Worm (Caenorhabditis elegans): ENCODE results near the gene oac-14.

oac-14 gene

ce11 chrX:10150918-10151317 lies 9.1 kb upstream of the oac-14 start:
- TF ChIP-seq cog-1 (tag; optimal IDR thresholded peaks at IDR 0.05) (no peak), T22C8.4 (GFP tag; IDR thresholded peaks at IDR 0.05) (no peak), med-1 (GFP tag; optimal IDR thresholded peaks at IDR 0.05; ENCODE audit: insufficient read depth) (no peak), ref-1 (GFP tag; conservative IDR thresholded peaks at IDR 0.05) (no peak), flt-1 (GFP tag; IDR thresholded peaks at IDR 0.05) (no peak), tab-1 (GFP tag; IDR thresholded peaks at IDR 0.05) (no peak), ztf-23 (GFP tag; IDR thresholded peaks at IDR 0.05) (no peak), klf-2 (GFP tag; conservative IDR thresholded peaks at IDR 0.05) (no peak), ztf-29 (GFP tag; IDR thresholded peaks at IDR 0.05) (no peak)

- peak; percentile 80 for TF ChIP-seq flt-1 (GFP tag; IDR thresholded peaks at IDR 0.05)
- TF ChIP-seq ztf-29 (GFP tag; IDR thresholded peaks at IDR 0.05) = no peak
- peak; percentile 53; the same call in 1 of the 2 replicates for TF ChIP-seq ztf-23 (GFP tag; IDR thresholded peaks at IDR 0.05)
Observed at ce11 chrX:10148235-10148872, 6.5 kb upstream of the oac-14 start.

ce11 chrX:10147236-10147635 lies 5.4 kb upstream of the oac-14 start:
- no peak for TF ChIP-seq klf-2 (GFP tag; conservative IDR thresholded peaks at IDR 0.05)

ce11 chrX:10146592-10146991 lies 4.8 kb upstream of the oac-14 start, which contains the start of gene unc-115:
TSS of gene unc-115 (plus strand) at chrX:10146892.
- peak; percentile 63; the same call in 1 of the 2 replicates for TF ChIP-seq ztf-23 (GFP tag; IDR thresholded peaks at IDR 0.05)
- peak; percentile 97 for TF ChIP-seq T22C8.4 (GFP tag; IDR thresholded peaks at IDR 0.05)
- no peak for TF ChIP-seq tab-1 (GFP tag; IDR thresholded peaks at IDR 0.05)
- no peak for TF ChIP-seq ref-1 (GFP tag; conservative IDR thresholded peaks at IDR 0.05)
- no peak for TF ChIP-seq med-1 (GFP tag; optimal IDR thresholded peaks at IDR 0.05; ENCODE audit: insufficient read depth)
- TF ChIP-seq flt-1 (GFP tag; IDR thresholded peaks at IDR 0.05) = peak; percentile 88
- 0 out of 2 replicates have a peak, but pooled peaks have one; percentile 39 for TF ChIP-seq klf-2 (GFP tag; conservative IDR thresholded peaks at IDR 0.05)
- TF ChIP-seq ztf-29 (GFP tag; IDR thresholded peaks at IDR 0.05) = 0 out of 2 replicates have a peak, but pooled peaks have one; percentile 4
- TF ChIP-seq cog-1 (tag; optimal IDR thresholded peaks at IDR 0.05) = peak; percentile 75

- TF ChIP-seq klf-2 (GFP tag; conservative IDR thresholded peaks at IDR 0.05) (peak; percentile 76), cog-1 (tag; optimal IDR thresholded peaks at IDR 0.05) (no peak), flt-1 (GFP tag; IDR thresholded peaks at IDR 0.05) (peak; percentile 60; the same call in 1 of the 2 replicates), ztf-29 (GFP tag; IDR thresholded peaks at IDR 0.05) (peak; percentile 51; the same call in 1 of the 2 replicates), ztf-23 (GFP tag; IDR thresholded peaks at IDR 0.05) (peak; percentile 78), ref-1 (GFP tag; conservative IDR thresholded peaks at IDR 0.05) (no peak), T22C8.4 (GFP tag; IDR thresholded peaks at IDR 0.05) (peak; percentile 13; the same call in 1 of the 2 replicates), med-1 (GFP tag; optimal IDR thresholded peaks at IDR 0.05; ENCODE audit: insufficient read depth) (no peak), tab-1 (GFP tag; IDR thresholded peaks at IDR 0.05) (no peak; the same call in 1 of the 2 replicates)
Observed at ce11 chrX:10145011-10145410, 3.2 kb upstream of the oac-14 start.

ce11 chrX:10141264-10141663 lies 549 bp downstream of the oac-14 start:
- TF ChIP-seq ztf-29 (GFP tag; IDR thresholded peaks at IDR 0.05) = no peak
- TF ChIP-seq klf-2 (GFP tag; conservative IDR thresholded peaks at IDR 0.05) = no peak
- TF ChIP-seq ref-1 (GFP tag; conservative IDR thresholded peaks at IDR 0.05) = no peak
- TF ChIP-seq T22C8.4 (GFP tag; IDR thresholded peaks at IDR 0.05) = no peak
- TF ChIP-seq tab-1 (GFP tag; IDR thresholded peaks at IDR 0.05) = no peak
- TF ChIP-seq cog-1 (tag; optimal IDR thresholded peaks at IDR 0.05) = no peak
- no peak for TF ChIP-seq med-1 (GFP tag; optimal IDR thresholded peaks at IDR 0.05; ENCODE audit: insufficient read depth)
- TF ChIP-seq ztf-23 (GFP tag; IDR thresholded peaks at IDR 0.05) = no peak
- no peak for TF ChIP-seq flt-1 (GFP tag; IDR thresholded peaks at IDR 0.05)

ce11 chrX:10138494-10138893 lies 3.3 kb downstream of the oac-14 start, which contains the start of gene moc-1:
TSS of gene moc-1 (minus strand) at chrX:10138620.
- TF ChIP-seq T22C8.4 (GFP tag; IDR thresholded peaks at IDR 0.05) = no peak
- TF ChIP-seq klf-2 (GFP tag; conservative IDR thresholded peaks at IDR 0.05) = no peak
- no peak for TF ChIP-seq ref-1 (GFP tag; conservative IDR thresholded peaks at IDR 0.05)
- no peak for TF ChIP-seq cog-1 (tag; optimal IDR thresholded peaks at IDR 0.05)
- no peak for TF ChIP-seq ztf-23 (GFP tag; IDR thresholded peaks at IDR 0.05)

ce11 chrX:10133082-10133481 lies 8.7 kb downstream of the oac-14 start, which contains the start of gene unc-58:
TSS of gene unc-58 (minus strand) at chrX:10133182.
- TF ChIP-seq tab-1 (GFP tag; IDR thresholded peaks at IDR 0.05) (no peak), flt-1 (GFP tag; IDR thresholded peaks at IDR 0.05) (no peak), med-1 (GFP tag; optimal IDR thresholded peaks at IDR 0.05; ENCODE audit: insufficient read depth) (no peak), klf-2 (GFP tag; conservative IDR thresholded peaks at IDR 0.05) (no peak), ztf-23 (GFP tag; IDR thresholded peaks at IDR 0.05) (no peak), cog-1 (tag; optimal IDR thresholded peaks at IDR 0.05) (no peak), T22C8.4 (GFP tag; IDR thresholded peaks at IDR 0.05) (no peak), ztf-29 (GFP tag; IDR thresholded peaks at IDR 0.05) (no peak), ref-1 (GFP tag; conservative IDR thresholded peaks at IDR 0.05) (no peak)

ce11 chrX:10132546-10133032 lies 9.2 kb downstream of the oac-14 start:
- TF ChIP-seq flt-1 (GFP tag; IDR thresholded peaks at IDR 0.05) (peak; percentile 93), tab-1 (GFP tag; IDR thresholded peaks at IDR 0.05) (peak; percentile 94), cog-1 (tag; optimal IDR thresholded peaks at IDR 0.05) (peak; percentile 68), T22C8.4 (GFP tag; IDR thresholded peaks at IDR 0.05) (peak; percentile 91), ref-1 (GFP tag; conservative IDR thresholded peaks at IDR 0.05) (peak; percentile 83), ztf-23 (GFP tag; IDR thresholded peaks at IDR 0.05) (peak; percentile 89), ztf-29 (GFP tag; IDR thresholded peaks at IDR 0.05) (peak; percentile 41; the same call in 1 of the 2 replicates), klf-2 (GFP tag; conservative IDR thresholded peaks at IDR 0.05) (peak; percentile 93), med-1 (GFP tag; optimal IDR thresholded peaks at IDR 0.05; ENCODE audit: insufficient read depth) (peak; percentile 32)

- TF ChIP-seq flt-1 (GFP tag; IDR thresholded peaks at IDR 0.05) (no peak), ref-1 (GFP tag; conservative IDR thresholded peaks at IDR 0.05) (no peak), ztf-29 (GFP tag; IDR thresholded peaks at IDR 0.05) (no peak), klf-2 (GFP tag; conservative IDR thresholded peaks at IDR 0.05) (no peak), med-1 (GFP tag; optimal IDR thresholded peaks at IDR 0.05; ENCODE audit: insufficient read depth) (no peak), tab-1 (GFP tag; IDR thresholded peaks at IDR 0.05) (no peak), T22C8.4 (GFP tag; IDR thresholded peaks at IDR 0.05) (no peak), cog-1 (tag; optimal IDR thresholded peaks at IDR 0.05) (no peak), ztf-23 (GFP tag; IDR thresholded peaks at IDR 0.05) (no peak)
Observed at ce11 chrX:10130159-10130558, 11.7 kb downstream of the oac-14 start.

Data from whole organism, midembryonic.